Worm (Caenorhabditis elegans) whole organism, mixed stage, embryonic: ENCODE results near the gene cebp-1.

Source experiments
- M03D4.4 ChIP-seq: sonication (generic microtip); optimal IDR thresholded peaks from 2 replicates; lab custom pipeline; 2017; ENCODE audit warnings: mild to moderate bottlenecking, missing genetic modification characterization, missing compliant biosample characterization
- bed-3 ChIP-seq: fragments of 200-800 bp; sonication (Bioruptor generic); optimal IDR thresholded peaks from 3 replicates; lab custom pipeline; 2018; ENCODE audit warnings: mild to moderate bottlenecking, missing genetic modification characterization, moderate library complexity, missing compliant biosample characterization
- blmp-1 ChIP-seq: fragments of 150-350 bp; optimal IDR thresholded peaks from 2 replicates; lab custom pipeline; 2014; ENCODE audit warnings: missing biosample characterization, missing genetic modification characterization
- ceh-39 ChIP-seq: fragments of 150-350 bp; optimal IDR thresholded peaks from 2 replicates; lab custom pipeline; 2014; ENCODE audit warnings: missing biosample characterization, missing genetic modification characterization
- ceh-43 ChIP-seq: fragments of 200-800 bp; sonication (Bioruptor generic); optimal IDR thresholded peaks from 2 replicates; lab custom pipeline; 2018; ENCODE audit warnings: mild to moderate bottlenecking, missing genetic modification characterization, moderate library complexity, missing compliant biosample characterization
- ces-1 ChIP-seq: fragments of 150-350 bp; optimal IDR thresholded peaks from 2 replicates; lab custom pipeline; 2014; ENCODE audit warnings: missing biosample characterization, missing genetic modification reagents, missing genetic modification characterization
- cnd-1 ChIP-seq: fragments of 200-800 bp; sonication (Bioruptor generic); optimal IDR thresholded peaks from 2 replicates; lab custom pipeline; 2018; ENCODE audit warnings: mild to moderate bottlenecking, missing genetic modification characterization, missing compliant biosample characterization
- drap-1 ChIP-seq: fragments of 200-800 bp; sonication (Bioruptor generic); optimal IDR thresholded peaks from 3 replicates; lab custom pipeline; 2018; ENCODE audit warnings: mild to moderate bottlenecking, missing genetic modification characterization, missing compliant biosample characterization
- elt-1 ChIP-seq: sonication (generic microtip); optimal IDR thresholded peaks from 2 replicates; lab custom pipeline; 2017; ENCODE audit warnings: missing genetic modification characterization, mild to moderate bottlenecking, missing compliant biosample characterization, antibody characterized with exemption, moderate library complexity, borderline replicate concordance; ENCODE audit not compliant: insufficient read depth
- elt-3 ChIP-seq: fragments of 150-350 bp; optimal IDR thresholded peaks from 2 replicates; lab custom pipeline; 2014; ENCODE audit warnings: missing biosample characterization, missing genetic modification characterization
- flh-1 ChIP-seq: fragments of 200-800 bp; sonication (Bioruptor generic); optimal IDR thresholded peaks from 2 replicates; lab custom pipeline; 2018; ENCODE audit warnings: mild to moderate bottlenecking, missing genetic modification characterization, moderate library complexity, missing compliant biosample characterization
- hlh-1 ChIP-seq: fragments of 150-350 bp; optimal IDR thresholded peaks from 2 replicates; lab custom pipeline; 2014; ENCODE audit warnings: missing biosample characterization, missing genetic modification reagents, missing genetic modification characterization
- lin-13 ChIP-seq: fragments of 150-350 bp; optimal IDR thresholded peaks from 2 replicates; lab custom pipeline; 2014; ENCODE audit warnings: missing biosample characterization, missing genetic modification characterization
- lin-32 ChIP-seq: fragments of 200-800 bp; sonication (Bioruptor generic); optimal IDR thresholded peaks from 2 replicates; lab custom pipeline; 2018; ENCODE audit warnings: mild to moderate bottlenecking, missing genetic modification characterization, missing compliant biosample characterization
- lsy-2 ChIP-seq: fragments of 150-350 bp; optimal IDR thresholded peaks from 2 replicates; lab custom pipeline; 2014; ENCODE audit warnings: missing biosample characterization, missing genetic modification characterization
- mab-5 ChIP-seq: fragments of 150-350 bp; optimal IDR thresholded peaks from 2 replicates; lab custom pipeline; 2014; ENCODE audit warnings: missing biosample characterization, missing genetic modification characterization
- mep-1 ChIP-seq: fragments of 150-350 bp; optimal IDR thresholded peaks from 2 replicates; lab custom pipeline; 2017; ENCODE audit warnings: missing biosample characterization, missing genetic modification reagents, missing genetic modification characterization, inconsistent platforms
- nhr-2 ChIP-seq: fragments of 150-350 bp; optimal IDR thresholded peaks from 2 replicates; lab custom pipeline; 2014; ENCODE audit warnings: missing biosample characterization, missing genetic modification characterization
- nhr-237 ChIP-seq: fragments of 150-350 bp; optimal IDR thresholded peaks from 2 replicates; lab custom pipeline; 2014; ENCODE audit warnings: missing biosample characterization, missing genetic modification characterization
- nhr-28 ChIP-seq: fragments of 150-350 bp; optimal IDR thresholded peaks from 2 replicates; lab custom pipeline; 2014; ENCODE audit warnings: missing biosample characterization, missing genetic modification characterization
- nhr-76 ChIP-seq: sonication (generic microtip); optimal IDR thresholded peaks from 2 replicates; lab custom pipeline; 2017; ENCODE audit warnings: missing biosample characterization, missing genetic modification characterization
- sem-2 ChIP-seq: fragments of 200-800 bp; sonication (Bioruptor generic); optimal IDR thresholded peaks from 2 replicates; lab custom pipeline; 2018; ENCODE audit warnings: mild to moderate bottlenecking, missing genetic modification characterization, missing compliant biosample characterization
- snpc-4 ChIP-seq: fragments of 150-350 bp; optimal IDR thresholded peaks from 2 replicates; lab custom pipeline; 2014; ENCODE audit warnings: missing biosample characterization, missing genetic modification characterization
- tbx-8 ChIP-seq: fragments of 200-800 bp; sonication (Bioruptor generic); optimal IDR thresholded peaks from 2 replicates; lab custom pipeline; 2018; ENCODE audit warnings: mild to moderate bottlenecking, missing genetic modification characterization, moderate library complexity, missing compliant biosample characterization
- unc-120 ChIP-seq: sonication (generic microtip); optimal IDR thresholded peaks from 2 replicates; lab custom pipeline; 2017; ENCODE audit warnings: missing genetic modification characterization, missing compliant biosample characterization; ENCODE audit not compliant: poor library complexity, severe bottlenecking
- unc-39 ChIP-seq: fragments of 150-350 bp; optimal IDR thresholded peaks from 2 replicates; lab custom pipeline; 2014; ENCODE audit warnings: missing biosample characterization, missing genetic modification characterization
- unc-62 ChIP-seq: fragments of 150-350 bp; optimal IDR thresholded peaks from 2 replicates; lab custom pipeline; 2014; ENCODE audit warnings: missing biosample characterization, missing genetic modification reagents, missing genetic modification characterization
- zip-8 ChIP-seq: fragments of 150-350 bp; optimal IDR thresholded peaks from 2 replicates; lab custom pipeline; 2014; ENCODE audit warnings: missing biosample characterization, missing genetic modification characterization
- ztf-11 ChIP-seq: fragments of 150-350 bp; optimal IDR thresholded peaks from 2 replicates; lab custom pipeline; 2014; ENCODE audit warnings: missing biosample characterization, missing genetic modification characterization

Gene cebp-1

ce11 chrX:1495980-1496379, 42.3 kb upstream of the cebp-1 start:
- TF ChIP-seq snpc-4 (tag; lab: Kevin White, UChicago) (no peak), unc-120 (tag; lab: Kevin White, UChicago) (no peak), unc-62 (GFP tag; lab: Kevin White, UChicago) (no peak), nhr-2 (tag; lab: Kevin White, UChicago) (no peak), nhr-76 (tag; lab: Kevin White, UChicago) (no peak), hlh-1 (tag; lab: Kevin White, UChicago) (no peak), elt-3 (tag; lab: Kevin White, UChicago) (no peak), nhr-28 (tag; lab: Kevin White, UChicago) (no peak), ceh-39 (no peak), tbx-8 (no peak), flh-1 (GFP tag; lab: Kevin White, UChicago) (no peak), elt-1 (no peak), sem-2 (GFP tag; lab: Kevin White, UChicago) (no peak)

DNA sequence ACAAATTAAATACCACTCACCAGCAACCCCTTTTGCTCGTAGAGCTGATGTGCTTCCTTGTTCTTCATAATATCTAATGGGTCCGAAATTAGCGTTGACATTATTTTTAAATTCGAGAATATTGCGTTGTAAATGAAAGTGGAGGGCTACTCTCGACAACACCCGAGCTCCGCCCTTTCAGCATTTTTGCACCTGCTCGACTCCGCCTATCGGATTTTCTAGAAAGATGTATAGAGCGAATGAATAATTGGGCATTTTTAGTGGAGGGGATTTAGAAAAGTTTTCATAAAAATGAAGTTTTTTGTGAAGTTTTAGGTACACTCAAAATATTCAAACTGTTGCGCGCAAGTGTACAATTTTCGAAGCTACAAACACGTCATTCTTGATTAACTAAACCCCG, 40.6 kb upstream of the cebp-1 start, which contains the start of gene F09E10.5:
Gene F09E10.5, minus strand, starts transcription at position 101 of the 400 bp plus-strand sequence.
- TF ChIP-seq nhr-237 (tag; lab: Kevin White, UChicago) (no peak), ceh-43 (GFP tag; lab: Kevin White, UChicago) (no peak), lsy-2 (tag; lab: Kevin White, UChicago) (no peak), ztf-11 (tag; lab: Kevin White, UChicago) (no peak)

DNA sequence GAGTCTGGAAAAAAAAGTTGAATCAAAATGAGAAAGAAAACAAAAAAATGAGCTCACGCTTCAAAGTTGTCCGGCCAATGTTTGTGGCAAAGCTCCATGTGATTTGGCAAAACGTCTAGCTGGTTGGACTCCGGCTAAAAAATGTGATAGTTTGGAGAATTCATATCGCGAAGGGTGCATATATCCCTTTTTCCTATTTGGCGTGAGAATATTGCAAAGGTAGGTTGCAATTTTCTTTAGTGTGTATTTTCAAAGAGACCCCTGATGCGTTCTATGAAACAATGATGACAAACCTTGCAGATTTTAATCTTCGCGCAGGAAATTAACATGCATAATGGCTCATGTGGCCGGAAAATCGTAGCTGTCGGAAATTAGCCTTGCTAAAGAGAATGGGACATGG, 38.5 kb upstream of the cebp-1 start:
- no peak for TF ChIP-seq unc-62 (GFP tag; lab: Kevin White, UChicago)
- TF ChIP-seq cnd-1: no peak
- TF ChIP-seq flh-1 (GFP tag; lab: Kevin White, UChicago): no peak
- no peak for TF ChIP-seq M03D4.4 (tag; lab: Kevin White, UChicago)
- no peak for TF ChIP-seq nhr-237 (tag; lab: Kevin White, UChicago)
- TF ChIP-seq lin-13: no peak
- TF ChIP-seq mab-5 (tag; lab: Kevin White, UChicago): no peak
- no peak for TF ChIP-seq sem-2 (GFP tag; lab: Kevin White, UChicago)

- TF ChIP-seq nhr-237 (tag; lab: Kevin White, UChicago) (no peak), bed-3 (GFP tag; lab: Kevin White, UChicago) (no peak), nhr-2 (tag; lab: Kevin White, UChicago) (no peak), nhr-28 (tag; lab: Kevin White, UChicago) (no peak), blmp-1 (tag; lab: Kevin White, UChicago) (no peak), drap-1 (GFP tag; lab: Kevin White, UChicago) (no peak), lsy-2 (tag; lab: Kevin White, UChicago) (no peak)
Observed at ce11 chrX:1491036-1491435, 37.4 kb upstream of the cebp-1 start.

ce11 chrX:1489574-1489973, 35.9 kb upstream of the cebp-1 start:
- TF ChIP-seq ceh-43 (GFP tag; lab: Kevin White, UChicago) (no peak), nhr-76 (tag; lab: Kevin White, UChicago) (no peak), snpc-4 (tag; lab: Kevin White, UChicago) (no peak), lin-13 (no peak), cnd-1 (no peak), unc-39 (tag; lab: Kevin White, UChicago) (no peak), nhr-2 (tag; lab: Kevin White, UChicago) (no peak), tbx-8 (no peak), ces-1 (GFP tag; lab: Kevin White, UChicago) (no peak), ceh-39 (no peak), drap-1 (GFP tag; lab: Kevin White, UChicago) (no peak), ztf-11 (tag; lab: Kevin White, UChicago) (no peak), sem-2 (GFP tag; lab: Kevin White, UChicago) (no peak), bed-3 (GFP tag; lab: Kevin White, UChicago) (no peak), lsy-2 (tag; lab: Kevin White, UChicago) (no peak), blmp-1 (tag; lab: Kevin White, UChicago) (no peak), nhr-237 (tag; lab: Kevin White, UChicago) (no peak), nhr-28 (tag; lab: Kevin White, UChicago) (no peak), elt-3 (tag; lab: Kevin White, UChicago) (no peak)

- TF ChIP-seq drap-1 (GFP tag; lab: Kevin White, UChicago): no peak
- no peak for TF ChIP-seq lin-32 (GFP tag; lab: Kevin White, UChicago)
- TF ChIP-seq mab-5 (tag; lab: Kevin White, UChicago): no peak
- TF ChIP-seq cnd-1: no peak
- TF ChIP-seq lin-13: no peak
- no peak for TF ChIP-seq snpc-4 (tag; lab: Kevin White, UChicago)
- no peak for TF ChIP-seq tbx-8
- TF ChIP-seq nhr-2 (tag; lab: Kevin White, UChicago): no peak
- TF ChIP-seq zip-8 (tag; lab: Kevin White, UChicago): no peak
- no peak for TF ChIP-seq mep-1
- TF ChIP-seq elt-1: no peak
- no peak for TF ChIP-seq ceh-43 (GFP tag; lab: Kevin White, UChicago)
Observed at ce11 chrX:1488775-1489174, 35.1 kb upstream of the cebp-1 start.
